Worm (Caenorhabditis elegans) whole organism, midembryonic: ENCODE data around the gene F21H7.12.

Source experiments
- T22C8.4 ChIP-seq: fragments of 200-800 bp; sonication (Bioruptor generic); IDR thresholded peaks from 2 replicates; pipeline ENCODE4 v1.3.6; 2022; ENCODE audit warnings: missing genetic modification characterization, missing compliant biosample characterization
- cog-1 ChIP-seq: sonication (generic microtip); optimal IDR thresholded peaks from 2 replicates; lab custom pipeline; 2016; ENCODE audit warnings: missing genetic modification characterization, missing compliant biosample characterization
- flt-1 ChIP-seq: fragments of 200-800 bp; sonication (Bioruptor generic); IDR thresholded peaks from 2 replicates; pipeline ENCODE4 v1.3.6; 2022; ENCODE audit warnings: missing genetic modification characterization, missing compliant biosample characterization
- klf-2 ChIP-seq: fragments of 200-800 bp; sonication (Bioruptor generic); conservative IDR thresholded peaks from 2 replicates; pipeline ENCODE4 v1.3.6; 2022; ENCODE audit warnings: missing genetic modification reagents, missing genetic modification characterization, missing compliant biosample characterization
- med-1 ChIP-seq: sonication (generic microtip); optimal IDR thresholded peaks from 2 replicates; lab custom pipeline; 2017; ENCODE audit warnings: missing genetic modification characterization, mild to moderate bottlenecking, missing compliant biosample characterization, antibody characterized with exemption, missing genetic modification reagents; ENCODE audit not compliant: insufficient read depth
- ref-1 ChIP-seq: fragments of 200-800 bp; sonication (Bioruptor generic); conservative IDR thresholded peaks from 2 replicates; pipeline ENCODE4 v1.3.6; 2022; ENCODE audit warnings: missing genetic modification reagents, missing genetic modification characterization, missing compliant biosample characterization
- tab-1 ChIP-seq: fragments of 200-800 bp; sonication (Bioruptor generic); IDR thresholded peaks from 2 replicates; pipeline ENCODE4 v1.3.6; 2022; ENCODE audit warnings: missing genetic modification characterization, missing compliant biosample characterization
- ztf-23 ChIP-seq: fragments of 200-800 bp; sonication (Bioruptor generic); IDR thresholded peaks from 2 replicates; pipeline ENCODE4 v1.3.6; 2022; ENCODE audit warnings: missing genetic modification reagents, missing genetic modification characterization, missing compliant biosample characterization
- ztf-29 ChIP-seq: fragments of 200-800 bp; sonication (Bioruptor generic); IDR thresholded peaks from 2 replicates; pipeline ENCODE4 v1.3.6; 2022; ENCODE audit warnings: missing genetic modification reagents, missing genetic modification characterization, missing compliant biosample characterization

The F21H7.12 gene

DNA sequence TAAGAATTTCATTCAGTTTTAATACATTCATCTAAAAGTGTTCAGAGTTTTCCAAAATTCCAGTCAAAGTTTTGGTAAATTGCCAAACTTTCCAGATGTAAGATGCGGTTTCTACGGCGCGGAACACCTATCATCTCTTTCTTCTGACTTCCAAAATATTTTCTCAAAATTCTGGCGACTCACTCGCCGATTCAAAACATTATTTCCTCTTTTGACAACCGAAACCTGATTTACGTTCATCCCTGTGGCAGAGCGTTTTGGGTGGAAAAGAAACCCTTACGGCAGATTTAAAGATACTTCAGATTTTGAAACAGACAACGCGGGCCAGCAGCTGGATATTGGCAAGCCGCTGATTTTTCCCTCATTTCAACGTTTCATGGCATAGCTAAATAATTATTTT, 31.9 kb upstream of the F21H7.12 start, which contains the start of gene F11A5.5:
TSS of gene F11A5.5 (plus strand) at position 301 of the 400 bp plus-strand sequence.
- TF ChIP-seq ztf-29 (GFP tag; lab: Robert Waterston, UW) (no peak), flt-1 (GFP tag; lab: Robert Waterston, UW) (no peak), med-1 (GFP tag; lab: Kevin White, UChicago) (no peak), klf-2 (GFP tag; lab: Robert Waterston, UW) (no peak)

DNA sequence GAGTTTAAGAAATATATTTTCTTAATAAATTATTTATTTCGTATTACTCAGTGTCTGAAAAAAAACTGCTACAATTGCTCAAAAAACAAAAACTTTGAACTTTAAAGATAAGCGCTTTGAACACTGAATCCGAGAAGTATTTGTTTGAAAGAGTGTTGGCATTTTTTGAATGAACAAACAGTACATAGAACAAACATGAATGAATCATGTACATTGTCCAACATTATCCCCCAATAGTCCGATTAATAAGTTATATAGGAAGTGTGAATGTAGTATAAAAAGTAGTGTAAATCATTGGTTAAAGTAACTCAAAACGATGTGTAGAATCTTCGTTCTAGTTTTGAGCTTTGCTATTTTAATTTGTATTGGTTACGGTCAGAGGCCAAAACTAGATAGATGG, 28.2 kb upstream of the F21H7.12 start, which contains the start of gene F11A5.17:
TSS of gene F11A5.17 (plus strand) at position 301 of the 400 bp plus-strand sequence.
- TF ChIP-seq T22C8.4 (GFP tag; lab: Robert Waterston, UW) (no peak), ztf-29 (GFP tag; lab: Robert Waterston, UW) (no peak), ref-1 (GFP tag; lab: Robert Waterston, UW) (no peak), cog-1 (tag; lab: Kevin White, UChicago) (no peak), flt-1 (GFP tag; lab: Robert Waterston, UW) (no peak), tab-1 (GFP tag; lab: Robert Waterston, UW) (no peak), ztf-23 (GFP tag; lab: Robert Waterston, UW) (no peak), klf-2 (GFP tag; lab: Robert Waterston, UW) (no peak)

DNA sequence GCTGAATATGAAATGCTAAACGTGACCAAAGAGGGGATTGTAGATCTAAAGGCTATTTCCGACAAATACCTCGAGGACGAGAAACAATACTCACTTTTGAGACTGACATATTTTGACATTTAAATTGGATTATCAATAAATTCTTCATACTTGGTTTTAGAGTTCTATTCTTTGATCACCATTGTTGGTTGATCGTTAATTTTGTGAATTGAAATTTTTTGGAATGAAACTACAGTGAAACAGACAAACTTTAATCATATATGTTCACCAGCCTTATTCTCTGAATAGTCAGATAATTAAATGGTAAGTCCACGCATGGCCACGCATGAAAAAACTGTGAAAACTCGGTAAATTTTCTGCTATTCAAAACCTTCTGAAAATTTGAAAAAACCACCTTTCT, 27.3 kb upstream of the F21H7.12 start, which contains the start of gene F11A5.18:
TSS of gene F11A5.18 (plus strand) at position 301 of the 400 bp plus-strand sequence.
- no peak for TF ChIP-seq ztf-23 (GFP tag; lab: Robert Waterston, UW)
- TF ChIP-seq ref-1 (GFP tag; lab: Robert Waterston, UW), result no peak
- TF ChIP-seq med-1 (GFP tag; lab: Kevin White, UChicago), result no peak
- TF ChIP-seq tab-1 (GFP tag; lab: Robert Waterston, UW), result no peak
- TF ChIP-seq flt-1 (GFP tag; lab: Robert Waterston, UW), result no peak
- no peak for TF ChIP-seq cog-1 (tag; lab: Kevin White, UChicago)
- no peak for TF ChIP-seq klf-2 (GFP tag; lab: Robert Waterston, UW)
- no peak for TF ChIP-seq T22C8.4 (GFP tag; lab: Robert Waterston, UW)
- no peak for TF ChIP-seq ztf-29 (GFP tag; lab: Robert Waterston, UW)

DNA sequence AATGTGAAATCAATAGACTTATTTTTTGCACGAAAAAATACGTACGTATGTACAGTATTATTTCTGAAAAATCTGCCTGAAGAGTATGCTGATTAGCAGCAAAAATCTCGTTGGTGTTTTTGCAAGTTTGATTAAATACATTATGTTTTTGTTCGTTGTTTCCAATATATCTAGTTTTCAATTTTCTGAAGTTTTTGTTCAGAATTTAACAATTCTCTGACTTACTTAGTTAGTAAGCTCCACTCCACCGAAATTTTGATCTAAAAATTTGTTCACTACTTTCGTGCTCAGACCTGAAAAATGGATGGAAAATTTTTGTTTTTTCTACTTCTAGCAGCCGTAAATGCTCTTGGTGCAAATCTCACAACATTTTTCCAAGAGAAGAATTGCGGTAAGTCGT, 25.1 kb upstream of the F21H7.12 start, which contains the start of gene irld-26:
TSS of gene irld-26 (plus strand) at position 301 of the 400 bp plus-strand sequence.
- TF ChIP-seq tab-1 (GFP tag; lab: Robert Waterston, UW), result no peak
- no peak for TF ChIP-seq T22C8.4 (GFP tag; lab: Robert Waterston, UW)
- no peak for TF ChIP-seq klf-2 (GFP tag; lab: Robert Waterston, UW)
- no peak for TF ChIP-seq ztf-23 (GFP tag; lab: Robert Waterston, UW)
- TF ChIP-seq ref-1 (GFP tag; lab: Robert Waterston, UW), result no peak
- no peak for TF ChIP-seq ztf-29 (GFP tag; lab: Robert Waterston, UW)
- no peak for TF ChIP-seq med-1 (GFP tag; lab: Kevin White, UChicago)
- TF ChIP-seq cog-1 (tag; lab: Kevin White, UChicago), result no peak
- TF ChIP-seq flt-1 (GFP tag; lab: Robert Waterston, UW), result no peak

DNA sequence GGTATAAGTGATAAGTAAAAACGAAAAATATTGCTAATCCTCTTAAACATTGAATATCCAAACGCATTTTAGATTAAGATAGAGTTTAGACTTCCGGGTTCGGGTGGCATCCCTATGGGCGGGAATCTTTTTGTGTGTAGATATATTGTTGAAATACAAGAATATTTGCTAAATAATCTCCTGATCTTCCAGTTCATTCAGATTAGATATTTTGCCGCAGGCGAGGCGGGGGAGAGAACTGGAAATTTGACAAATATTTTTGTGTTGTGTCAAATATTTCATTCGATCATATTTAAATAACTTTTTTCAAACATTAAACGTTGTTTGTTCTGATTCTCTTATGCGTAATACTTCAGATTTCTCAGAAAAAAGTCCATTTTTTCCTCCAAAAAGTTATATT, 20.1 kb upstream of the F21H7.12 start, which contains the start of gene oac-15:
TSS of gene oac-15 (minus strand) at position 101 of the 400 bp plus-strand sequence.
- no peak for TF ChIP-seq med-1 (GFP tag; lab: Kevin White, UChicago)
- no peak for TF ChIP-seq klf-2 (GFP tag; lab: Robert Waterston, UW)
- TF ChIP-seq ztf-29 (GFP tag; lab: Robert Waterston, UW), result no peak
- TF ChIP-seq flt-1 (GFP tag; lab: Robert Waterston, UW), result no peak
- TF ChIP-seq cog-1 (tag; lab: Kevin White, UChicago), result no peak
- TF ChIP-seq ztf-23 (GFP tag; lab: Robert Waterston, UW), result no peak
- no peak for TF ChIP-seq ref-1 (GFP tag; lab: Robert Waterston, UW)
- no peak for TF ChIP-seq T22C8.4 (GFP tag; lab: Robert Waterston, UW)
- no peak for TF ChIP-seq tab-1 (GFP tag; lab: Robert Waterston, UW)

DNA sequence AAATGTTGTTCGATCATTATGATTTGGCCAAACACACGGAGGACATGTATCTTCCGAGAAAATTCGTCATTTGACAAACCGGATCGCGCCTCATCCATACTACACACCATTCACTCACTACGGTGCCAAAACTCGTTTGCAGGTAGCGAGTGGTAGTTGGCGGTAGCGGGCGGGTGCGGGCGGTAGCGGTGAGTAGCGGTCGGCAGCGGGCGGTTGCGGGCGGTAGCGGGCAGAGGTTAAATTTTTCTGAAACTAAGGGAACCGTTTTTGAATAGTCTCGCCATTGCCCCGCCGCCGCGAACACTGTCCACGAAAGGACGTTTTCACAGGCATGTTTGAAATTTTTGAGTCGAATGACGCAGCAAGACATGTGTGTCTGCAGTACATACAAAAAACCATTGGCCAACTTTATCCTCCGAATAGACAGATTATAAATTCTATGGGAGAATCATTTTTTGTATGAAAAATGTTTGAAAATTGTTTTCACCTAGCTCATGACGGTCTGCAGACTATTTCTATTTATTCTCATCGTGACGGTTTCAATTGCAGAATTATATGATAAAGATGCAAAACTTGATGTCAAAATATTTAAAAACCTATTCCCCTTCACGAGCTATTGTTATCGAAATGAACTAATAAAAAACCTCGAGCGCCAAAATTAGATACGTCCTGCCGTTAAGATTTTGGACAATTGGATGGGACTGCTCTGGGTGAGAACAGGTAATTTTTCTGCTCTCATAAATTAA, 19.5 kb upstream of the F21H7.12 start, which contains the start of gene F11A5.16:
TSS of gene F11A5.16 (plus strand) at position 696 of the 746 bp plus-strand sequence.
- TF ChIP-seq tab-1 (GFP tag; lab: Robert Waterston, UW), result 0 out of 2 replicates have a peak, but pooled peaks have one; percentile 18
- TF ChIP-seq ref-1 (GFP tag; lab: Robert Waterston, UW), result no peak
- TF ChIP-seq ztf-23 (GFP tag; lab: Robert Waterston, UW), result no peak
- no peak for TF ChIP-seq flt-1 (GFP tag; lab: Robert Waterston, UW)
- TF ChIP-seq T22C8.4 (GFP tag; lab: Robert Waterston, UW), result no peak
- no peak for TF ChIP-seq med-1 (GFP tag; lab: Kevin White, UChicago)
- no peak for TF ChIP-seq cog-1 (tag; lab: Kevin White, UChicago)

DNA sequence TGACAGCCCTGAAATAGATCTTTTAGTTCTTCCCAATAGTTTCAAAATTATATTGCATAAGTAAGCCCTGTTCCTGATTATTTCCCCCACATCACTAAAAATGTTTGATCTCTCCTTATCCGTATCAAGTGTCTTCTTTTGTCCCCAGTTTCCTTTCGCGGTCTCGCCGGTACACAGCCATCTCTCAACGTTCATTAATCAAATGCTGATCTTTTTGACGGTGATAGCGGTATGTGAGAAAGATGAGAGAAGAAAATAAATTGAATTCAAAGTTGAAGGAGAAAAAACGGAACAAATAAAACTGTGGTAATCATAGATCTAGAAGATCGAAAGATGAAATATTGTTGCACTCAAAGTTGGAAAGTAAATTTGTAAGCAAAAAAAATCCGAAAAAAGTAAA, 18.3 kb upstream of the F21H7.12 start:
- TF ChIP-seq T22C8.4 (GFP tag; lab: Robert Waterston, UW) (no peak), ztf-29 (GFP tag; lab: Robert Waterston, UW) (no peak), ref-1 (GFP tag; lab: Robert Waterston, UW) (no peak), cog-1 (tag; lab: Kevin White, UChicago) (no peak), ztf-23 (GFP tag; lab: Robert Waterston, UW) (no peak), med-1 (GFP tag; lab: Kevin White, UChicago) (no peak), klf-2 (GFP tag; lab: Robert Waterston, UW) (no peak), tab-1 (GFP tag; lab: Robert Waterston, UW) (no peak), flt-1 (GFP tag; lab: Robert Waterston, UW) (no peak)

DNA sequence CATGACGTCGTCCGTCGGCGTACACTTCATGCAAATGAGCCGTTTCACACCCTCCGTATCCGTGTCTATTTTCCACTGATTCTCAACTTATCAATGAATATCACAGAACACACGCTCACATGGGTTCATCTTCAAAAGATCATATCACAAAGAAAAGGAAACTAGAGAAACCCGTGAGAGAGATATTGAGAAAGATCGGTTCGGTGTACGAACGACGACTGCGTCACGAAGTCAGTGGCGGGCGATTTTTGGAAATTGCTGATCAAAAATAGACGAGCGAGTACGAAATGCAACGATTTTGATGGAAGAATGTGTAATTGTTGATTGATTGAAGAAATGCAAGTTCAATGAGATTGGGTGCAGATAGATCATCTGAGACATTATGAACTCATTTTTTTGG, 16.6 kb upstream of the F21H7.12 start:
- TF ChIP-seq cog-1 (tag; lab: Kevin White, UChicago) (no peak), ztf-23 (GFP tag; lab: Robert Waterston, UW) (no peak), flt-1 (GFP tag; lab: Robert Waterston, UW) (no peak), klf-2 (GFP tag; lab: Robert Waterston, UW) (no peak), tab-1 (GFP tag; lab: Robert Waterston, UW) (no peak), T22C8.4 (GFP tag; lab: Robert Waterston, UW) (no peak), ref-1 (GFP tag; lab: Robert Waterston, UW) (no peak), med-1 (GFP tag; lab: Kevin White, UChicago) (no peak), ztf-29 (GFP tag; lab: Robert Waterston, UW) (no peak)
